Worm (Caenorhabditis elegans) whole organism, L1 larva: ENCODE data around the gene kin-29.

Experiments used
- C34B4.2 ChIP-seq: sonication (generic microtip); optimal IDR thresholded peaks from 2 replicates; lab custom pipeline; 2017; ENCODE audit warnings: mild to moderate bottlenecking, missing genetic modification characterization, missing compliant biosample characterization
- F16B12.6 ChIP-seq: fragments of 150-350 bp; optimal IDR thresholded peaks from 2 replicates; lab custom pipeline; 2014; ENCODE audit warnings: missing biosample characterization, missing genetic modification characterization
- aha-1 ChIP-seq: fragments of 150-350 bp; optimal IDR thresholded peaks from 2 replicates; lab custom pipeline; 2014; ENCODE audit warnings: missing biosample characterization, missing genetic modification characterization
- alr-1 ChIP-seq: fragments of 200-800 bp; sonication (Bioruptor generic); optimal IDR thresholded peaks from 2 replicates; lab custom pipeline; 2018; ENCODE audit warnings: borderline replicate concordance, mild to moderate bottlenecking, missing genetic modification characterization, missing compliant biosample characterization
- ceh-63 ChIP-seq: fragments of 200-800 bp; sonication (Bioruptor generic); optimal IDR thresholded peaks from 2 replicates; lab custom pipeline; 2018; ENCODE audit warnings: mild to moderate bottlenecking, missing genetic modification characterization, missing compliant biosample characterization
- ceh-8 ChIP-seq: fragments of 200-800 bp; sonication (Bioruptor generic); optimal IDR thresholded peaks from 2 replicates; lab custom pipeline; 2018; ENCODE audit warnings: mild to moderate bottlenecking, missing genetic modification characterization, moderate library complexity, missing compliant biosample characterization
- ceh-82 ChIP-seq, 3 experiments: fragments of 150-350 bp in 1 of 3; sonication (generic microtip) in 2 of 3; optimal IDR thresholded peaks; 2 replicates each; lab custom pipeline; 2014 to 2017; ENCODE audit warnings: missing biosample characterization in 3 of 3, missing genetic modification characterization in 3 of 3
- ceh-88 ChIP-seq: fragments of 200-800 bp; sonication (Bioruptor generic); IDR thresholded peaks from 2 replicates; pipeline ENCODE4 v1.3.6; 2022; ENCODE audit warnings: missing genetic modification characterization, missing compliant biosample characterization
- ces-1 ChIP-seq: fragments of 150-350 bp; optimal IDR thresholded peaks from 2 replicates; lab custom pipeline; 2014; ENCODE audit warnings: missing biosample characterization, missing genetic modification reagents, missing genetic modification characterization
- dpl-1 ChIP-seq, 3 experiments: fragments of 150-350 bp in 2 of 3; sonication (generic microtip) in 1 of 3; optimal IDR thresholded peaks; 2 replicates each; lab custom pipeline; 2014 to 2017; ENCODE audit warnings: missing biosample characterization in 3 of 3, missing genetic modification characterization in 3 of 3, missing genetic modification reagents in 3 of 3
- efl-1 ChIP-seq, 4 experiments: fragments of 150-350 bp; optimal IDR thresholded peaks in 3 of 4; peaks in 1 of 4; 1 replicate in 1 of 4; 2 replicates in 3 of 4; lab custom pipeline; 2014; ENCODE audit warnings: missing biosample characterization in 2 of 4, missing genetic modification characterization in 2 of 4, missing genetic modification reagents in 2 of 4
- egl-13 ChIP-seq: sonication (generic microtip); optimal IDR thresholded peaks from 2 replicates; lab custom pipeline; 2016; ENCODE audit warnings: missing genotype, missing genetic modification reagents, missing genetic modification characterization, missing compliant biosample characterization
- egl-27 ChIP-seq, 2 experiments: fragments of 150-350 bp in 1 of 2; sonication (generic microtip); optimal IDR thresholded peaks; 3 replicates each; lab custom pipeline; 2017 to 2018; ENCODE audit warnings: missing biosample characterization in 2 of 2, missing genetic modification characterization in 2 of 2, missing genetic modification reagents in 2 of 2
- elt-2 ChIP-seq: sonication (generic microtip); optimal IDR thresholded peaks from 2 replicates; lab custom pipeline; 2016; ENCODE audit warnings: missing genetic modification characterization, mild to moderate bottlenecking, inconsistent platforms, missing compliant biosample characterization, missing genetic modification reagents
- elt-3 ChIP-seq, 6 experiments: fragments of 150-350 bp in 1 of 6; sonication (generic microtip); optimal IDR thresholded peaks; 2 replicates each; lab custom pipeline; 2017 to 2018; ENCODE audit warnings: missing biosample characterization in 6 of 6, missing genetic modification characterization in 6 of 6, inconsistent platforms in 1 of 6
- fos-1 ChIP-seq: fragments of 150-350 bp; optimal IDR thresholded peaks from 2 replicates; lab custom pipeline; 2014; ENCODE audit warnings: missing biosample characterization, missing genetic modification characterization
- grh-1 ChIP-seq: fragments of 200-800 bp; sonication (Bioruptor generic); IDR thresholded peaks from 2 replicates; pipeline ENCODE4 v1.3.6; 2022; ENCODE audit warnings: missing genetic modification reagents, missing genetic modification characterization, missing compliant biosample characterization
- hlh-4 ChIP-seq: sonication (generic microtip); optimal IDR thresholded peaks from 2 replicates; lab custom pipeline; 2016; ENCODE audit warnings: mild to moderate bottlenecking, missing genetic modification characterization, missing compliant biosample characterization
- irx-1 ChIP-seq: sonication (generic microtip); optimal IDR thresholded peaks from 2 replicates; lab custom pipeline; 2016; ENCODE audit warnings: missing genetic modification characterization, missing compliant biosample characterization
- isw-1 ChIP-seq: fragments of 200-800 bp; sonication (Bioruptor generic); IDR thresholded peaks from 2 replicates; pipeline ENCODE4 v1.3.6; 2022; ENCODE audit warnings: missing genetic modification characterization, missing compliant biosample characterization
- jun-1 ChIP-seq: fragments of 150-350 bp; optimal IDR thresholded peaks from 2 replicates; lab custom pipeline; 2014; ENCODE audit warnings: missing biosample characterization, missing genetic modification reagents, missing genetic modification characterization
- lin-13 ChIP-seq: fragments of 150-350 bp; optimal IDR thresholded peaks from 2 replicates; lab custom pipeline; 2014; ENCODE audit warnings: missing biosample characterization, missing genetic modification reagents, missing genetic modification characterization
- lin-14 ChIP-seq: fragments of 200-800 bp; sonication (Bioruptor generic); optimal IDR thresholded peaks from 2 replicates; lab custom pipeline; 2018; ENCODE audit warnings: mild to moderate bottlenecking, missing genetic modification characterization, moderate library complexity, missing compliant biosample characterization
- lin-15B ChIP-seq: fragments of 150-350 bp; sonication (generic microtip); optimal IDR thresholded peaks from 3 replicates; lab custom pipeline; 2014; ENCODE audit warnings: missing biosample characterization, missing genetic modification characterization
- lir-3 ChIP-seq: sonication (generic microtip); optimal IDR thresholded peaks from 2 replicates; lab custom pipeline; 2016; ENCODE audit warnings: mild to moderate bottlenecking, missing genetic modification characterization, moderate library complexity, missing compliant biosample characterization; ENCODE audit not compliant: poor library complexity
- mab-9 ChIP-seq: fragments of 200-800 bp; sonication (Bioruptor generic); IDR thresholded peaks from 2 replicates; pipeline ENCODE4 v1.3.6; 2022; ENCODE audit warnings: missing genetic modification reagents, missing genetic modification characterization, missing compliant biosample characterization
- mef-2 ChIP-seq: fragments of 150-350 bp; optimal IDR thresholded peaks from 2 replicates; lab custom pipeline; 2014; ENCODE audit warnings: missing biosample characterization, missing genetic modification characterization
- mep-1 ChIP-seq: fragments of 150-350 bp; optimal IDR thresholded peaks from 2 replicates; lab custom pipeline; 2014; ENCODE audit warnings: missing biosample characterization, missing genetic modification characterization
- nhr-12 ChIP-seq: sonication (generic microtip); optimal IDR thresholded peaks from 2 replicates; lab custom pipeline; 2017; ENCODE audit warnings: missing biosample characterization, missing genetic modification characterization
- nhr-19 ChIP-seq: fragments of 200-800 bp; sonication (Bioruptor generic); conservative IDR thresholded peaks from 2 replicates; pipeline ENCODE4 v1.3.6; 2022; ENCODE audit warnings: missing genetic modification characterization, missing compliant biosample characterization
- nhr-237 ChIP-seq: fragments of 150-350 bp; optimal IDR thresholded peaks from 2 replicates; lab custom pipeline; 2014; ENCODE audit warnings: missing biosample characterization, missing genetic modification characterization
- nhr-28 ChIP-seq: fragments of 150-350 bp; optimal IDR thresholded peaks from 2 replicates; lab custom pipeline; 2014; ENCODE audit warnings: missing biosample characterization, missing genetic modification characterization
- nhr-47 ChIP-seq: sonication (generic microtip); optimal IDR thresholded peaks from 2 replicates; lab custom pipeline; 2016; ENCODE audit warnings: mild to moderate bottlenecking, missing genetic modification characterization, moderate library complexity, missing compliant biosample characterization
- nhr-71 ChIP-seq: sonication (generic microtip); optimal IDR thresholded peaks from 2 replicates; lab custom pipeline; 2016; ENCODE audit warnings: mild to moderate bottlenecking, missing genetic modification characterization, moderate library complexity, missing compliant biosample characterization
- nhr-76 ChIP-seq: sonication (generic microtip); optimal IDR thresholded peaks from 2 replicates; lab custom pipeline; 2017; ENCODE audit warnings: missing biosample characterization, missing genetic modification characterization
- nhr-77 ChIP-seq: fragments of 150-350 bp; optimal IDR thresholded peaks from 2 replicates; lab custom pipeline; 2014; ENCODE audit warnings: missing biosample characterization, missing genetic modification characterization
- nhr-85 ChIP-seq: sonication (generic microtip); peaks from one replicate; lab custom pipeline; 2016; ENCODE audit warnings: missing genetic modification characterization, inconsistent platforms, missing compliant biosample characterization
- nhr-90 ChIP-seq: sonication (generic microtip); optimal IDR thresholded peaks from 2 replicates; lab custom pipeline; 2016; ENCODE audit warnings: mild to moderate bottlenecking, missing genetic modification characterization, missing compliant biosample characterization; ENCODE audit not compliant: poor library complexity
- pag-3 ChIP-seq: sonication (generic microtip); optimal IDR thresholded peaks from 2 replicates; lab custom pipeline; 2017; ENCODE audit warnings: missing genetic modification characterization, mild to moderate bottlenecking, missing compliant biosample characterization, antibody characterized with exemption, borderline replicate concordance; ENCODE audit not compliant: insufficient read depth
- pax-3 ChIP-seq: fragments of 200-800 bp; sonication (Bioruptor generic); optimal IDR thresholded peaks from 2 replicates; lab custom pipeline; 2018; ENCODE audit warnings: mild to moderate bottlenecking, missing genetic modification characterization, moderate library complexity, missing compliant biosample characterization
- rnt-1 ChIP-seq: sonication (generic microtip); optimal IDR thresholded peaks from 2 replicates; lab custom pipeline; 2016; ENCODE audit warnings: mild to moderate bottlenecking, missing genetic modification characterization, moderate library complexity, missing compliant biosample characterization
- skn-1 ChIP-seq: fragments of 150-350 bp; optimal IDR thresholded peaks from 2 replicates; lab custom pipeline; 2014; ENCODE audit warnings: missing biosample characterization, missing genetic modification characterization
- snpc-4 ChIP-seq: fragments of 150-350 bp; optimal IDR thresholded peaks from 2 replicates; lab custom pipeline; 2014; ENCODE audit warnings: missing biosample characterization, missing genetic modification characterization
- sox-4 ChIP-seq: sonication (generic microtip); optimal IDR thresholded peaks from 2 replicates; lab custom pipeline; 2016; ENCODE audit warnings: missing genetic modification characterization, missing compliant biosample characterization
- swsn-7 ChIP-seq: sonication (generic microtip); optimal IDR thresholded peaks from 2 replicates; lab custom pipeline; 2016; ENCODE audit warnings: missing genetic modification characterization, missing compliant biosample characterization
- tbx-2 ChIP-seq: sonication (generic microtip); optimal IDR thresholded peaks from 2 replicates; lab custom pipeline; 2016; ENCODE audit warnings: missing genetic modification characterization, missing compliant biosample characterization
- unc-130 ChIP-seq: fragments of 150-350 bp; optimal IDR thresholded peaks from 2 replicates; lab custom pipeline; 2017; ENCODE audit warnings: missing biosample characterization, missing genetic modification characterization, inconsistent platforms
- unc-86 ChIP-seq: sonication (generic microtip); optimal IDR thresholded peaks from 2 replicates; lab custom pipeline; 2016; ENCODE audit warnings: missing genetic modification characterization, missing compliant biosample characterization
- zip-4 ChIP-seq: fragments of 200-800 bp; sonication (Bioruptor generic); optimal IDR thresholded peaks from 2 replicates; lab custom pipeline; 2018; ENCODE audit warnings: mild to moderate bottlenecking, missing genetic modification characterization, moderate library complexity, missing compliant biosample characterization
- ztf-11 ChIP-seq, 2 experiments: sonication (generic microtip); optimal IDR thresholded peaks; 2 replicates each; lab custom pipeline; 2016 to 2017; ENCODE audit warnings: missing genetic modification characterization in 2 of 2, missing biosample characterization in 1 of 2, missing compliant biosample characterization in 1 of 2

The kin-29 gene

ce11 chrX:2879529-2880265, 27.5 kb upstream of the kin-29 start, which contains the start of gene F53B3.5 (continued):
- TF ChIP-seq elt-3 (tag; optimal IDR thresholded peaks at IDR 0.05; lab: Kevin White, UChicago) (no peak), pag-3 (tag; lab: Kevin White, UChicago) (no peak), nhr-19 (no peak; the same call in 1 of the 2 replicates), nhr-12 (tag; lab: Kevin White, UChicago) (no peak), rnt-1 (tag; lab: Kevin White, UChicago) (no peak), swsn-7 (no peak), skn-1 (tag; lab: Kevin White, UChicago) (no peak), unc-86 (tag; lab: Kevin White, UChicago) (no peak), ceh-8 (GFP tag; lab: Kevin White, UChicago) (no peak), unc-130 (tag; lab: Kevin White, UChicago) (no peak), nhr-237 (tag; lab: Kevin White, UChicago) (no peak), tbx-2 (tag; lab: Kevin White, UChicago) (no peak), aha-1 (tag; lab: Kevin White, UChicago) (no peak), nhr-28 (tag; lab: Kevin White, UChicago) (no peak), pax-3 (tag; lab: Kevin White, UChicago) (no peak), sox-4 (tag; lab: Kevin White, UChicago) (no peak), alr-1 (no peak), egl-27 (tag; optimal IDR thresholded peaks at IDR 0.05; lab: Kevin White, UChicago) (no peak), zip-4 (GFP tag; lab: Kevin White, UChicago) (no peak), ces-1 (GFP tag; lab: Kevin White, UChicago) (no peak), nhr-71 (tag; lab: Kevin White, UChicago) (no peak), nhr-76 (tag; lab: Kevin White, UChicago) (no peak), ceh-63 (GFP tag; lab: Kevin White, UChicago) (no peak), ztf-11 (tag; optimal IDR thresholded peaks at IDR 0.05; lab: Kevin White, UChicago) (no peak), ceh-88 (GFP tag; lab: Robert Waterston, UW) (peak; percentile 16; the same call in 1 of the 2 replicates), lin-15B (tag; lab: Kevin White, UChicago) (no peak), dpl-1 (GFP tag; optimal IDR thresholded peaks at IDR 0.05; lab: Kevin White, UChicago) (no peak), fos-1 (no peak), nhr-90 (tag; lab: Kevin White, UChicago) (no peak), isw-1 (GFP tag; lab: Robert Waterston, UW) (no peak), elt-2 (tag; lab: Kevin White, UChicago) (no peak), snpc-4 (tag; lab: Kevin White, UChicago) (no peak), lin-14 (GFP tag; lab: Kevin White, UChicago) (peak; percentile 58), mab-9 (GFP tag; lab: Robert Waterston, UW) (0 out of 2 replicates have a peak, but pooled peaks have one; percentile 30), nhr-47 (tag; lab: Kevin White, UChicago) (peak; percentile 1), irx-1 (tag; lab: Kevin White, UChicago) (no peak), efl-1 (optimal IDR thresholded peaks at IDR 0.05; lab: Kevin White, UChicago) (no peak), efl-1 (GFP tag; optimal IDR thresholded peaks at IDR 0.05 in 1 of 2; lab: Kevin White, UChicago) (peak in 1 of 2 experiments; percentile 39), C34B4.2 (tag; lab: Kevin White, UChicago) (no peak), grh-1 (GFP tag; lab: Robert Waterston, UW) (0 out of 2 replicates have a peak, but pooled peaks have one; percentile 46), jun-1 (tag; lab: Kevin White, UChicago) (no peak), hlh-4 (no peak), F16B12.6 (tag; lab: Kevin White, UChicago) (no peak), mep-1 (tag; lab: Kevin White, UChicago) (peak; percentile 24), nhr-77 (tag; lab: Kevin White, UChicago) (no peak), egl-13 (no peak), ceh-82 (tag; optimal IDR thresholded peaks at IDR 0.05; lab: Kevin White, UChicago) (no peak), nhr-85 (peak; percentile 83), lin-13 (GFP tag; lab: Kevin White, UChicago) (no peak), mef-2 (tag; lab: Kevin White, UChicago) (no peak), lir-3 (tag; lab: Kevin White, UChicago) (no peak)
